Worm (Caenorhabditis elegans) whole organism, late embryonic: Measurements from ENCODE around the gene F10C2.3.

Experiments
- C08G9.2 ChIP-seq: sonication (generic microtip); optimal IDR thresholded peaks from 2 replicates; lab custom pipeline; 2016; ENCODE audit warnings: mild to moderate bottlenecking, missing genetic modification characterization, moderate library complexity, missing compliant biosample characterization
- K02D7.2 ChIP-seq: sonication (generic microtip); optimal IDR thresholded peaks from 2 replicates; lab custom pipeline; 2017; ENCODE audit warnings: mild to moderate bottlenecking, missing genetic modification characterization, missing compliant biosample characterization
- Y22D7AL.16 ChIP-seq: sonication (generic microtip); optimal IDR thresholded peaks from 2 replicates; lab custom pipeline; 2016; ENCODE audit warnings: missing genetic modification characterization, missing compliant biosample characterization
- ahr-1 ChIP-seq: sonication (generic microtip); optimal IDR thresholded peaks from 2 replicates; lab custom pipeline; 2016; ENCODE audit warnings: missing genetic modification characterization, missing compliant biosample characterization
- ama-1 ChIP-seq: fragments of 150-350 bp; optimal IDR thresholded peaks from 2 replicates; lab custom pipeline; 2014
- ceh-14 ChIP-seq: sonication (generic microtip); optimal IDR thresholded peaks from 2 replicates; lab custom pipeline; 2016; ENCODE audit warnings: missing genotype, missing genetic modification characterization, missing compliant biosample characterization
- ceh-24 ChIP-seq: sonication (generic microtip); optimal IDR thresholded peaks from 2 replicates; lab custom pipeline; 2016; ENCODE audit warnings: mild to moderate bottlenecking, missing genetic modification characterization, missing compliant biosample characterization
- ceh-30 ChIP-seq: fragments of 150-350 bp; optimal IDR thresholded peaks from 2 replicates; lab custom pipeline; 2014; ENCODE audit warnings: missing biosample characterization, missing genetic modification characterization
- ceh-45 ChIP-seq: fragments of 200-800 bp; sonication (Bioruptor generic); IDR thresholded peaks from 2 replicates; pipeline ENCODE4 v1.3.6; 2022; ENCODE audit warnings: missing genetic modification reagents, missing genetic modification characterization, missing compliant biosample characterization
- ceh-48 ChIP-seq: sonication (generic microtip); optimal IDR thresholded peaks from 2 replicates; lab custom pipeline; 2016; ENCODE audit warnings: missing genetic modification characterization, inconsistent platforms, missing compliant biosample characterization
- dmd-4 ChIP-seq: sonication (generic microtip); optimal IDR thresholded peaks from 2 replicates; lab custom pipeline; 2016; ENCODE audit warnings: borderline replicate concordance, missing genetic modification characterization, missing compliant biosample characterization
- elt-2 ChIP-seq: sonication (generic microtip); optimal IDR thresholded peaks from 2 replicates; lab custom pipeline; 2016; ENCODE audit warnings: missing genetic modification reagents, missing genetic modification characterization, missing compliant biosample characterization
- elt-4 ChIP-seq: sonication (generic microtip); optimal IDR thresholded peaks from 2 replicates; lab custom pipeline; 2016; ENCODE audit warnings: missing genetic modification characterization, missing compliant biosample characterization
- ets-4 ChIP-seq: sonication (generic microtip); optimal IDR thresholded peaks from 2 replicates; lab custom pipeline; 2016; ENCODE audit warnings: missing genetic modification characterization, missing compliant biosample characterization
- eyg-1 ChIP-seq: sonication (generic microtip); optimal IDR thresholded peaks from 2 replicates; lab custom pipeline; 2016; ENCODE audit warnings: missing genotype, missing genetic modification characterization, missing compliant biosample characterization
- fax-1 ChIP-seq: sonication (generic microtip); optimal IDR thresholded peaks from 2 replicates; lab custom pipeline; 2016; ENCODE audit warnings: missing genotype, missing genetic modification characterization, missing compliant biosample characterization
- fkh-6 ChIP-seq: sonication (generic microtip); optimal IDR thresholded peaks from 2 replicates; lab custom pipeline; 2016; ENCODE audit warnings: missing genetic modification characterization, missing compliant biosample characterization
- gmeb-2 ChIP-seq: sonication (generic microtip); optimal IDR thresholded peaks from 2 replicates; lab custom pipeline; 2016; ENCODE audit warnings: missing genetic modification characterization, inconsistent platforms, missing compliant biosample characterization
- hlh-15 ChIP-seq: sonication (generic microtip); optimal IDR thresholded peaks from 2 replicates; lab custom pipeline; 2016; ENCODE audit warnings: missing genetic modification characterization, missing compliant biosample characterization
- hlh-30 ChIP-seq: sonication (generic microtip); optimal IDR thresholded peaks from 2 replicates; lab custom pipeline; 2017; ENCODE audit warnings: antibody characterized with exemption, missing genetic modification characterization, missing compliant biosample characterization; ENCODE audit not compliant: insufficient read depth
- hlh-6 ChIP-seq: sonication (generic microtip); optimal IDR thresholded peaks from 2 replicates; lab custom pipeline; 2016; ENCODE audit warnings: missing genotype, missing genetic modification characterization, missing compliant biosample characterization
- lim-6 ChIP-seq: sonication (generic microtip); optimal IDR thresholded peaks from 2 replicates; lab custom pipeline; 2016; ENCODE audit warnings: missing genetic modification characterization, missing compliant biosample characterization
- madf-2 ChIP-seq: sonication (generic microtip); optimal IDR thresholded peaks from 2 replicates; lab custom pipeline; 2017; ENCODE audit warnings: missing genetic modification characterization, missing compliant biosample characterization
- nhr-232 ChIP-seq: sonication (generic microtip); optimal IDR thresholded peaks from 2 replicates; lab custom pipeline; 2016; ENCODE audit warnings: missing genetic modification characterization, missing compliant biosample characterization
- npax-4 ChIP-seq: sonication (generic microtip); optimal IDR thresholded peaks from 2 replicates; lab custom pipeline; 2016; ENCODE audit warnings: missing genetic modification characterization, missing compliant biosample characterization
- odd-2 ChIP-seq: sonication (generic microtip); optimal IDR thresholded peaks from 2 replicates; lab custom pipeline; 2017; ENCODE audit warnings: antibody characterized with exemption, mild to moderate bottlenecking, missing genetic modification characterization, missing compliant biosample characterization
- pag-3 ChIP-seq: sonication (generic microtip); optimal IDR thresholded peaks from 2 replicates; lab custom pipeline; 2016; ENCODE audit warnings: missing compliant biosample characterization, missing genetic modification characterization, borderline replicate concordance
- pat-9 ChIP-seq: fragments of 200-800 bp; sonication (Bioruptor generic); optimal IDR thresholded peaks from 2 replicates; lab custom pipeline; 2018; ENCODE audit warnings: mild to moderate bottlenecking, missing genetic modification characterization, moderate library complexity, missing compliant biosample characterization
- pax-1 ChIP-seq: fragments of 150-350 bp; optimal IDR thresholded peaks from 2 replicates; lab custom pipeline; 2014; ENCODE audit warnings: missing biosample characterization, missing genetic modification characterization
- pha-4 ChIP-seq: fragments of 150-350 bp; optimal IDR thresholded peaks from 2 replicates; lab custom pipeline; 2018; ENCODE audit warnings: missing biosample characterization, missing genetic modification reagents, missing genetic modification characterization
- ref-2 ChIP-seq: sonication (generic microtip); optimal IDR thresholded peaks from 2 replicates; lab custom pipeline; 2016; ENCODE audit warnings: missing genetic modification characterization, missing compliant biosample characterization
- rnt-1 ChIP-seq: sonication (generic microtip); optimal IDR thresholded peaks from 2 replicates; lab custom pipeline; 2016; ENCODE audit warnings: missing genetic modification characterization, missing compliant biosample characterization
- sdc-2 ChIP-seq: sonication (generic microtip); optimal IDR thresholded peaks from 2 replicates; lab custom pipeline; 2016; ENCODE audit warnings: missing genotype, missing genetic modification characterization, missing compliant biosample characterization
- sox-2 ChIP-seq: fragments of 200-800 bp; sonication (Bioruptor generic); IDR thresholded peaks from 2 replicates; pipeline ENCODE4 v1.3.6; 2022; ENCODE audit warnings: missing genetic modification reagents, missing genetic modification characterization, missing compliant biosample characterization
- sox-4 ChIP-seq: sonication (generic microtip); optimal IDR thresholded peaks from 2 replicates; lab custom pipeline; 2017; ENCODE audit warnings: mild to moderate bottlenecking, missing genetic modification characterization, inconsistent platforms, missing compliant biosample characterization
- syd-9 ChIP-seq: sonication (generic microtip); optimal IDR thresholded peaks from 2 replicates; lab custom pipeline; 2016; ENCODE audit warnings: mild to moderate bottlenecking, missing genetic modification characterization, moderate library complexity, missing compliant biosample characterization
- tbx-2 ChIP-seq: sonication (generic microtip); optimal IDR thresholded peaks from 2 replicates; lab custom pipeline; 2016; ENCODE audit warnings: missing genetic modification characterization, missing compliant biosample characterization
- ttx-3 ChIP-seq: sonication (generic microtip); optimal IDR thresholded peaks from 2 replicates; lab custom pipeline; 2016; ENCODE audit warnings: missing genetic modification reagents, missing genetic modification characterization, missing compliant biosample characterization
- unc-3 ChIP-seq, 2 experiments: fragments of 200-800 bp in 1 of 2; sonication (Bioruptor generic) in 1 of 2; sonication (generic microtip) in 1 of 2; conservative IDR thresholded peaks in 1 of 2; optimal IDR thresholded peaks in 1 of 2; 2 replicates each; pipeline versions ENCODE4 v1.3.6 to Lab custom; 2016 to 2022; ENCODE audit warnings: missing compliant biosample characterization in 2 of 2, missing genetic modification characterization in 2 of 2, missing genetic modification reagents in 1 of 2
- unc-42 ChIP-seq: sonication (generic microtip); optimal IDR thresholded peaks from 2 replicates; lab custom pipeline; 2016; ENCODE audit warnings: missing genotype, missing genetic modification characterization, missing compliant biosample characterization
- unc-55 ChIP-seq: sonication (generic microtip); optimal IDR thresholded peaks from 2 replicates; lab custom pipeline; 2017; ENCODE audit warnings: missing biosample characterization, missing genetic modification reagents, missing genetic modification characterization
- zip-5 ChIP-seq: sonication (generic microtip); optimal IDR thresholded peaks from 2 replicates; lab custom pipeline; 2016; ENCODE audit warnings: missing genetic modification characterization, missing compliant biosample characterization

F10C2.3 gene

DNA sequence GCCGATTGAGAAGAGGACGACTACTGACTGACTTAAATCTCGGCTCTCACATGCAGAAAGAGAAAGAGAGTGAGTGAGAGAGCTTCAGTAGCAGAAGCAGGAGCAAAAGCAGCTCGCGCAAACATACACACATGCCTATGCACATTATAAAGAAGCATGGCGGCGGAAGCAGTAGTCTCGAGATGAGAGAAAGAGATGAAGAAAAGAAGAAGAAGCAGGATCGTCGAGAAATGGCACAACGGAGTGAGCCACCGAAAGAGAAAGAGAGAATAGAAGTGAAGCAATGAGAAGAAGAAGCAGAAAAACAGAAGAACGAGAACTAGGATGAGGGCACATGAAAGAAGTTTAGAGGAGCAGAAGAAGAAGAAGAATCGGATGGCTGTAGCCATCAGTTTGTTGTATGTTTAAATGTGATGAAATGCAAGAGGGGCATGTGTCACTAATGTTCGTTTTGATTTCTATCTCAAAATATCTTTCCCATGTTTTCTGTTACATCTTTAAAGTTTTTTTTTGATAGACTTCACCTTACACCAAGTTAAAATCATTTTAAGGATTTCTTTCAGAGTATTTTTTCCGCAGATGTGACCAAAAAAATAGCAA lies 6.9 kb downstream of the F10C2.3 start (continued):
- TF ChIP-seq pax-1 (tag; lab: Kevin White, UChicago) (no peak), hlh-15 (no peak), ahr-1 (tag; lab: Kevin White, UChicago) (no peak), ceh-14 (tag; lab: Kevin White, UChicago) (peak; percentile 62), unc-55 (GFP tag; lab: Kevin White, UChicago) (peak; percentile 78), odd-2 (no peak), eyg-1 (tag; lab: Kevin White, UChicago) (no peak), ttx-3 (tag; lab: Kevin White, UChicago) (no peak), tbx-2 (tag; lab: Kevin White, UChicago) (peak; percentile 53), pat-9 (no peak), ceh-24 (tag; lab: Kevin White, UChicago) (no peak), elt-4 (tag; lab: Kevin White, UChicago) (no peak), lim-6 (tag; lab: Kevin White, UChicago) (no peak), fax-1 (tag; lab: Kevin White, UChicago) (no peak), unc-3 (GFP tag; conservative IDR thresholded peaks at IDR 0.05; lab: Robert Waterston, UW) (no peak), unc-3 (tag; optimal IDR thresholded peaks at IDR 0.05; lab: Kevin White, UChicago) (peak; percentile 32), gmeb-2 (tag; lab: Kevin White, UChicago) (no peak), npax-4 (no peak), ceh-30 (tag; lab: Kevin White, UChicago) (no peak), fkh-6 (no peak), ref-2 (tag; lab: Kevin White, UChicago) (peak; percentile 43), sdc-2 (tag; lab: Kevin White, UChicago) (no peak), hlh-6 (tag; lab: Kevin White, UChicago) (peak; percentile 33), C08G9.2 (tag; lab: Kevin White, UChicago) (no peak), syd-9 (tag; lab: Kevin White, UChicago) (peak; percentile 17), pha-4 (tag; lab: Kevin White, UChicago) (no peak), pag-3 (tag; lab: Kevin White, UChicago) (no peak), dmd-4 (tag; lab: Kevin White, UChicago) (no peak), K02D7.2 (tag; lab: Kevin White, UChicago) (no peak), rnt-1 (tag; lab: Kevin White, UChicago) (peak; percentile 16), zip-5 (tag; lab: Kevin White, UChicago) (no peak), Y22D7AL.16 (no peak), ceh-45 (GFP tag; lab: Robert Waterston, UW) (no peak), elt-2 (tag; lab: Kevin White, UChicago) (no peak), ama-1 (no peak), nhr-232 (tag; lab: Kevin White, UChicago) (no peak), sox-2 (GFP tag; lab: Robert Waterston, UW) (no peak), sox-4 (peak; percentile 37), madf-2 (tag; lab: Kevin White, UChicago) (no peak), ceh-48 (tag; lab: Kevin White, UChicago) (no peak)

DNA sequence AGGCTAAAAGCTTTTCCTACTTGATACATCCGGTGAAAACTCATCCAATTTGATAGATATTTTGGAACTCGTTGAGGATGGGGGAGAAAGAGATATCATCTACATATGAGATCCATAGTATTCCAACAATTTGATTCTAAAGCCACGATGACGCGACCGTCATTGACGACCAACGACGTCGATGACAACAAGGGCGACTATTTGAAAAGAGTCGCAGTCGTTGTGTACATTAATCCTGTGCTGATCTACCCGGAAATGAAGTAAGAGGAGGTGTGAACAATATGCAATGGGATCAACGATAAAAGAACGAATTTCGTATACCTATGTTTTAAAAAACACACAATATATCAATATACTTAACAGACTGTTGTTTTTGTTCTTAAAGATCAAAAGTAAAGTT lies 8.0 kb downstream of the F10C2.3 start:
- TF ChIP-seq pag-3 (tag; lab: Kevin White, UChicago) (no peak), pat-9 (no peak), gmeb-2 (tag; lab: Kevin White, UChicago) (no peak), ama-1 (no peak), hlh-30 (tag; lab: Kevin White, UChicago) (no peak), hlh-15 (no peak), syd-9 (tag; lab: Kevin White, UChicago) (no peak), ceh-48 (tag; lab: Kevin White, UChicago) (no peak), unc-3 (GFP tag; conservative IDR thresholded peaks at IDR 0.05; lab: Robert Waterston, UW) (no peak), unc-3 (tag; optimal IDR thresholded peaks at IDR 0.05; lab: Kevin White, UChicago) (no peak), ets-4 (tag; lab: Kevin White, UChicago) (no peak), unc-42 (tag; lab: Kevin White, UChicago) (no peak), dmd-4 (tag; lab: Kevin White, UChicago) (no peak), sox-4 (no peak)
- TF ChIP-seq, all 69 proteins: peak for 0
